Fruit fly (Drosophila melanogaster) Kc167 (cell line): ENCODE data around the gene Nhe1.

ENCODE experiments used
- h ChIP-seq: fragments of >200 bp; optimal IDR thresholded peaks from 3 replicates; lab custom pipeline; 2018; ENCODE audit warnings: missing external identifiers
- psq ChIP-seq: fragments of >200 bp; optimal IDR thresholded peaks from 2 replicates; lab custom pipeline; 2017; ENCODE audit warnings: missing external identifiers
- ttk ChIP-seq: sonication (Bioruptor generic); optimal IDR thresholded peaks from 2 replicates; lab custom pipeline; 2017; ENCODE audit warnings: missing external identifiers

DNA sequence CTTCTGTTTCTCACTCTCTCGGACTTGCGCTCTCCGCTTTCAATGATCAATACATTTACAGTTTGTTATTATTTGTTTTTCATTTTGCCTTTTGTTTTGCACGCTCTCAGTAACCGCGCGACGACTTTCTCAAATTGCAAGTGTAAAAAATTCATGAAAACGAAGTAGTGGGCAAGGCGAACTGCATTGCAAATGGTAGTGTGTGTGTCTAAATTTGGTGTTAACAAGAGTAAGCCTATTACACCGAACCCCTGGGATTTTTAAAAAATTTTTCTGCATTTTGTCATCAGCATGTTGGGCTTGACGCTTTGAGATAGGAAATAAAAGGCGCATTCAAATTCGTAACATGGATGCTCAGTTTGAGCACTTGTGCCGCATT is 39.3 kb downstream of the Nhe1 start:
- TF ChIP-seq psq (lab: Kevin White, UChicago) = no peak
- TF ChIP-seq ttk = no peak
- TF ChIP-seq h (lab: Kevin White, UChicago) = no peak
